Worm (Caenorhabditis elegans) whole organism, L4 larva: Measurements from ENCODE around the gene F49C12.11.

ENCODE experiments used
- F37D6.2 ChIP-seq: sonication (generic microtip); optimal IDR thresholded peaks from 2 replicates; lab custom pipeline; 2016; ENCODE audit warnings: mild to moderate bottlenecking, missing genetic modification characterization, missing compliant biosample characterization
- dpl-1 ChIP-seq: fragments of 150-350 bp; optimal IDR thresholded peaks from 2 replicates; lab custom pipeline; 2014; ENCODE audit warnings: missing biosample characterization, missing genetic modification reagents, missing genetic modification characterization
- nhr-10 ChIP-seq: fragments of 150-350 bp; optimal IDR thresholded peaks from 2 replicates; lab custom pipeline; 2014; ENCODE audit warnings: missing biosample characterization, missing genetic modification characterization
- nhr-11 ChIP-seq: fragments of 150-350 bp; optimal IDR thresholded peaks from 2 replicates; lab custom pipeline; 2014; ENCODE audit warnings: missing biosample characterization, missing genetic modification characterization
- saeg-2 ChIP-seq: fragments of 200-800 bp; sonication (Bioruptor generic); IDR thresholded peaks from 2 replicates; pipeline ENCODE4 v1.3.6; 2022; ENCODE audit warnings: missing genetic modification reagents, missing genetic modification characterization, missing compliant biosample characterization
- skn-1 ChIP-seq: fragments of 150-350 bp; optimal IDR thresholded peaks from 2 replicates; lab custom pipeline; 2014; ENCODE audit warnings: missing biosample characterization, missing genetic modification characterization
- snpc-1.2 ChIP-seq: fragments of 200-800 bp; sonication (Bioruptor generic); IDR thresholded peaks from 2 replicates; pipeline ENCODE4 v1.3.6; 2022; ENCODE audit warnings: missing genetic modification reagents, missing genetic modification characterization, missing compliant biosample characterization
- spr-3 ChIP-seq: fragments of 200-800 bp; sonication (Bioruptor generic); optimal IDR thresholded peaks from 2 replicates; lab custom pipeline; 2018; ENCODE audit warnings: mild to moderate bottlenecking, missing genetic modification characterization, missing compliant biosample characterization
- unc-62 ChIP-seq, 3 experiments: fragments of 150-350 bp in 1 of 3; sonication (generic microtip); optimal IDR thresholded peaks in 2 of 3; peaks in 1 of 3; 1 replicate in 1 of 3; 2 replicates in 2 of 3; lab custom pipeline; 2014 to 2017; ENCODE audit warnings: missing biosample characterization in 3 of 3, missing genetic modification characterization in 3 of 3, missing genetic modification reagents in 3 of 3, missing genotype in 1 of 3

DNA sequence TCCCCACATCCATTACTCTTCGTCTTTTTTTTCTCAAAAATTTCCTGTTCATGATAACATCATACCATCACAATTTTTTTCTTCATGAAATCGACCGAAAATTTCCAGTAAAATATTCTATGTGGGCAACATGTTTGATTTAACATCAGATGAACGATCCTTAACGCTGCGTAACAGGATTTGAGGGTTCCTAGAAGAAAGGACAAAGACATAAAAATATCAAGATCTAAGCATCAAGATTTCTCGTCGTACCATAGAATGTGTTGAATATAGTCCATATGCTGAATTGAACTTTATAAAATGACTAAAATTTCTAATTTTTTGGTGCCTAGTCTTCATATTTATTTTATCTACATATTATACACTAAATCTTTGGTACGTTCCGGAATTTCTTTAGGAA is 19.1 kb upstream of the F49C12.11 start, which contains the start of gene F49C12.3:
- TF ChIP-seq F37D6.2 (tag; lab: Kevin White, UChicago), result no peak
- no peak for TF ChIP-seq nhr-10
- no peak for TF ChIP-seq spr-3 (GFP tag; lab: Kevin White, UChicago)
- TF ChIP-seq unc-62 (GFP tag; optimal IDR thresholded peaks at IDR 0.05 in 1 of 2; lab: Kevin White, UChicago), result no peak
- no peak for TF ChIP-seq unc-62 (tag; optimal IDR thresholded peaks at IDR 0.05; lab: Kevin White, UChicago)
- TF ChIP-seq nhr-11 (tag; lab: Kevin White, UChicago), result no peak
- no peak for TF ChIP-seq dpl-1
- TF ChIP-seq snpc-1.2 (GFP tag; lab: Robert Waterston, UW), result no peak
- TF ChIP-seq saeg-2 (GFP tag; lab: Robert Waterston, UW), result no peak
- no peak for TF ChIP-seq skn-1 (tag; lab: Kevin White, UChicago)
